Worm (Caenorhabditis elegans): Measurements from ENCODE around the gene sox-2.

- TF ChIP-seq tra-4 (tag; optimal IDR thresholded peaks at IDR 0.05): no peak
- no peak for TF ChIP-seq ama-1 (optimal IDR thresholded peaks at IDR 0.05)
- TF ChIP-seq sea-1 (GFP tag; conservative IDR thresholded peaks at IDR 0.05): no peak
- TF ChIP-seq tbx-11 (GFP tag; IDR thresholded peaks at IDR 0.05): no peak
- TF ChIP-seq aly-1 (tag; optimal IDR thresholded peaks at IDR 0.05): no peak
- TF ChIP-seq ceh-36 (tag; optimal IDR thresholded peaks at IDR 0.05): no peak
- no peak for TF ChIP-seq tbx-37 (GFP tag; conservative IDR thresholded peaks at IDR 0.05)
- TF ChIP-seq pes-1 (GFP tag; IDR thresholded peaks at IDR 0.05): no peak
- no peak for TF ChIP-seq flt-1 (GFP tag; IDR thresholded peaks at IDR 0.05)
- no peak for TF ChIP-seq hmg-4 (GFP tag; optimal IDR thresholded peaks at IDR 0.05)
- no peak for TF ChIP-seq scrt-1 (GFP tag; IDR thresholded peaks at IDR 0.05)
- TF ChIP-seq ceh-13 (GFP tag; optimal IDR thresholded peaks at IDR 0.05): no peak
- TF ChIP-seq hmbx-1 (tag; optimal IDR thresholded peaks at IDR 0.05): no peak
Measured at ce11 chrX:7474968-7475433, 11.5 kb upstream of the sox-2 start, which contains the start of gene coh-1.

All from whole organism, early embryonic.